Worm (Caenorhabditis elegans): ENCODE results near the gene dpy-31.

DNA sequence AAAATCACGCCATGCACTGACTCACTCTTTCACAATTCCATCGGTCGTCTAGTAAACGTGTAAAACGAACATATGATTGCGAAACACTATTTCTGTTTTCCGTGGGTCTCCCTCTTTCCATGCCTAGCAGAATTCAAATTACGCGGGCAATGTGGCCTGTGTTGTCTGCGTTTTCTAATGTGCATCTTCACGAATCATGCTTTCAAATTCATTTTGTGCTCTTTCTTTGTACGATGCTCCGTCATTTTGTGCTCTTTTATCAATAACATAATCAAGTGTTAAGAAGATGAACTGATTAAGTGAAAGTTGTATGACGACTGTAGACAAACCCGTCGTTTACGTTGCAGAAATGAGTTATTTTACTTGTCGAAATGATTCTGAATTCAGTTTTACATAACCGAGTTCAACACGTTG, 36.2 kb upstream of the dpy-31 start:
- TF ChIP-seq dao-5 (tag; optimal IDR thresholded peaks at IDR 0.05) (no peak), him-1 (tag; optimal IDR thresholded peaks at IDR 0.05) (no peak)

All from whole organism, L4/young adult.